Fruit fly (Drosophila melanogaster): ENCODE measurements around the gene CCT6.

Gene CCT6

dm6 chrX:15697581-15698208 lies 48.8 kb upstream of the CCT6 start (continued):
- peak; percentile 44; the same call in 1 of the 2 replicates for TF ChIP-seq CG10321 (GFP tag; IDR thresholded peaks at IDR 0.05)
- TF ChIP-seq Antp (GFP tag; optimal IDR thresholded peaks at IDR 0.05), result peak; percentile 16
- TF ChIP-seq MESR4 (GFP tag; optimal IDR thresholded peaks at IDR 0.05), result peak; percentile 30
- peak; percentile 87 for TF ChIP-seq CG18262 (tag; optimal IDR thresholded peaks at IDR 0.05)
- TF ChIP-seq CG2120 (GFP tag; optimal IDR thresholded peaks at IDR 0.05), result peak; percentile 87
- peak; percentile 74 for TF ChIP-seq dmrt11E (tag; optimal IDR thresholded peaks at IDR 0.05)
- peak; percentile 92 for TF ChIP-seq CG7372 (GFP tag; IDR thresholded peaks at IDR 0.05)
- TF ChIP-seq CG18476 (GFP tag; optimal IDR thresholded peaks at IDR 0.05), result peak; percentile 76
- peak; percentile 96 for TF ChIP-seq Xrp1 (GFP tag; IDR thresholded peaks at IDR 0.05)
- peak; percentile 76 for TF ChIP-seq jing (GFP tag; optimal IDR thresholded peaks at IDR 0.05)
- peak; percentile 82 for TF ChIP-seq ash1 (GFP tag; optimal IDR thresholded peaks at IDR 0.05)
- peak; percentile 61 for TF ChIP-seq mam (GFP tag; optimal IDR thresholded peaks at IDR 0.05)
- no peak for TF ChIP-seq ato (GFP tag; IDR thresholded peaks at IDR 0.05; ENCODE audit: partially characterized antibody)
- peak; percentile 68 for TF ChIP-seq Jarid2 (GFP tag; optimal IDR thresholded peaks at IDR 0.05)
- no peak for TF ChIP-seq cg (GFP tag; optimal IDR thresholded peaks at IDR 0.05)
- TF ChIP-seq CG12155 (GFP tag; optimal IDR thresholded peaks at IDR 0.05), result peak; percentile 90
- peak; percentile 80 for TF ChIP-seq trem (tag; optimal IDR thresholded peaks at IDR 0.05)
- peak; percentile 89 for TF ChIP-seq CG17829 (tag; optimal IDR thresholded peaks at IDR 0.05)
- TF ChIP-seq ham (GFP tag; IDR thresholded peaks at IDR 0.05), result peak; percentile 88
- peak; percentile 31 for TF ChIP-seq gcm2 (GFP tag; optimal IDR thresholded peaks at IDR 0.05)
- peak; percentile 96 for TF ChIP-seq CG15601 (tag; optimal IDR thresholded peaks at IDR 0.05)
- TF ChIP-seq ci (GFP tag; IDR thresholded peaks at IDR 0.05), result peak; percentile 88
- TF ChIP-seq CG14050 (GFP tag; IDR thresholded peaks at IDR 0.05), result peak; percentile 87
- TF ChIP-seq peb (GFP tag; IDR thresholded peaks at IDR 0.05), result peak; percentile 92
- TF ChIP-seq CG7357 (GFP tag; IDR thresholded peaks at IDR 0.05), result peak; percentile 85
- 0 out of 2 replicates have a peak, but pooled peaks have one; percentile 16 for TF ChIP-seq inv (GFP tag; IDR thresholded peaks at IDR 0.05; ENCODE audit: partially characterized antibody)
- peak; percentile 79 for TF ChIP-seq CG5245 (GFP tag; optimal IDR thresholded peaks at IDR 0.05)
- TF ChIP-seq disco-r (GFP tag; optimal IDR thresholded peaks at IDR 0.05), result peak; percentile 9
- peak; percentile 91 for TF ChIP-seq Sox102F (GFP tag; optimal IDR thresholded peaks at IDR 0.05)
- peak; percentile 84 for TF ChIP-seq Oaz (GFP tag; IDR thresholded peaks at IDR 0.05)
- peak; percentile 93 for TF ChIP-seq Fer2 (tag; optimal IDR thresholded peaks at IDR 0.05)
- TF ChIP-seq CG2202 (tag; optimal IDR thresholded peaks at IDR 0.05), result peak; percentile 56
- TF ChIP-seq ap (GFP tag; IDR thresholded peaks at IDR 0.05), result peak; percentile 93
- TF ChIP-seq CG3407 (GFP tag; optimal IDR thresholded peaks at IDR 0.05), result peak; percentile 85
- no peak for TF ChIP-seq Elba2 (GFP tag; optimal IDR thresholded peaks at IDR 0.05)
- peak; percentile 14 for TF ChIP-seq CG8944 (GFP tag; optimal IDR thresholded peaks at IDR 0.05)
- TF ChIP-seq HLH3B (GFP tag; IDR thresholded peaks at IDR 0.05), result peak; percentile 94
- TF ChIP-seq stwl (tag; optimal IDR thresholded peaks at IDR 0.05), result peak; percentile 6
- peak; percentile 77 for TF ChIP-seq toy (GFP tag; IDR thresholded peaks at IDR 0.05)
- TF ChIP-seq Dip3 (GFP tag; optimal IDR thresholded peaks at IDR 0.05), result peak; percentile 72
- TF ChIP-seq CG17361 (GFP tag; IDR thresholded peaks at IDR 0.05), result peak; percentile 83
- TF ChIP-seq sens (GFP tag), result peak; percentile 83
- TF ChIP-seq fd3F (GFP tag; optimal IDR thresholded peaks at IDR 0.05), result peak; percentile 86
- TF ChIP-seq CG1529 (GFP tag; optimal IDR thresholded peaks at IDR 0.05), result peak; percentile 72
- no peak for TF ChIP-seq her (GFP tag; optimal IDR thresholded peaks at IDR 0.05)
- peak; percentile 88 for TF ChIP-seq Chrac-16 (GFP tag; optimal IDR thresholded peaks at IDR 0.05)
- peak; percentile 85 for TF ChIP-seq otp (GFP tag; IDR thresholded peaks at IDR 0.05)
- TF ChIP-seq unc-4 (GFP tag; IDR thresholded peaks at IDR 0.05; ENCODE audit: partially characterized antibody), result peak; percentile 33
- TF ChIP-seq HmgZ (tag; optimal IDR thresholded peaks at IDR 0.05), result peak; percentile 94
- TF ChIP-seq NK7.1 (GFP tag; optimal IDR thresholded peaks at IDR 0.05), result peak; percentile 34
- TF ChIP-seq CG13123 (GFP tag; optimal IDR thresholded peaks at IDR 0.05), result peak; percentile 60

Measured in whole organism, embryonic.